Fruit fly (Drosophila melanogaster): ENCODE results near the gene CG5555.
A peak's percentile ranks its signal among the peaks of the same experiment; 100 is the strongest.

CG5555 gene

dm6 chr3R:19187717-19188149 is 7.4 kb upstream of the CG5555 start (continued):
- peak; percentile 48 for TF ChIP-seq CoRest (tag; optimal IDR thresholded peaks at IDR 0.05)
- TF ChIP-seq nerfin-1 (tag; optimal IDR thresholded peaks at IDR 0.05): no peak
- no peak for TF ChIP-seq Scr (GFP tag; IDR thresholded peaks at IDR 0.05; ENCODE audit: partially characterized antibody)
- TF ChIP-seq CG3726 (GFP tag; IDR thresholded peaks at IDR 0.05): no peak
- no peak for TF ChIP-seq br (optimal IDR thresholded peaks at IDR 0.05)
- no peak for TF ChIP-seq CG12219 (GFP tag; optimal IDR thresholded peaks at IDR 0.05)
- no peak for TF ChIP-seq CG6175 (GFP tag; IDR thresholded peaks at IDR 0.05)
- TF ChIP-seq bigmax (GFP tag; optimal IDR thresholded peaks at IDR 0.05): no peak
- TF ChIP-seq E2f1 (GFP tag; IDR thresholded peaks at IDR 0.05): no peak
- TF ChIP-seq cas (GFP tag; IDR thresholded peaks at IDR 0.05): no peak
- TF ChIP-seq CG34376 (GFP tag; optimal IDR thresholded peaks at IDR 0.05): no peak
- TF ChIP-seq gcm2 (GFP tag; optimal IDR thresholded peaks at IDR 0.05): no peak
- TF ChIP-seq seq (GFP tag; IDR thresholded peaks at IDR 0.05): no peak
- no peak for TF ChIP-seq CG7271 (tag; optimal IDR thresholded peaks at IDR 0.05)
- TF ChIP-seq CG6854 (GFP tag; optimal IDR thresholded peaks at IDR 0.05): no peak
- 0 out of 3 replicates have a peak, but pooled peaks have one; percentile 23 for TF ChIP-seq CG11695 (GFP tag; IDR thresholded peaks at IDR 0.05)
- TF ChIP-seq Fer2 (tag; optimal IDR thresholded peaks at IDR 0.05): no peak
- TF ChIP-seq CG8765 (GFP tag; IDR thresholded peaks at IDR 0.05): no peak
- TF ChIP-seq CG14860 (GFP tag; IDR thresholded peaks at IDR 0.05; ENCODE audit: partially characterized antibody): no peak
- no peak for TF ChIP-seq Hey (tag; optimal IDR thresholded peaks at IDR 0.05)
- peak in 1 of 2 experiments; percentile 16 for TF ChIP-seq dpn (GFP tag; optimal IDR thresholded peaks at IDR 0.05)
- no peak for TF ChIP-seq Opbp (GFP tag; IDR thresholded peaks at IDR 0.05; ENCODE audit: partially characterized antibody)
- TF ChIP-seq Hr78 (GFP tag; optimal IDR thresholded peaks at IDR 0.05): no peak
- no peak for TF ChIP-seq CG8478 (optimal IDR thresholded peaks at IDR 0.05)
- TF ChIP-seq Doc2 (GFP tag; IDR thresholded peaks at IDR 0.05): no peak

dm6 chr3R:19182848-19183247 is 2.5 kb upstream of the CG5555 start:
- TF ChIP-seq CG12071 (GFP tag; optimal IDR thresholded peaks at IDR 0.05) (peak; percentile 4), nau (GFP tag; optimal IDR thresholded peaks at IDR 0.05) (peak; percentile 28), CG2875 (GFP tag; optimal IDR thresholded peaks at IDR 0.05) (peak; percentile 76), CG3281 (GFP tag; optimal IDR thresholded peaks at IDR 0.05) (no peak), D (optimal IDR thresholded peaks at IDR 0.05) (no peak), D (GFP tag; optimal IDR thresholded peaks at IDR 0.05) (peak; percentile 56), Gug (GFP tag; IDR thresholded peaks at IDR 0.05) (no peak), dmrt99B (tag; optimal IDR thresholded peaks at IDR 0.05) (peak; percentile 48), HHEX (GFP tag; optimal IDR thresholded peaks at IDR 0.05) (peak; percentile 46), CTCF (GFP tag; optimal IDR thresholded peaks at IDR 0.05) (no peak), CG1529 (GFP tag; optimal IDR thresholded peaks at IDR 0.05) (peak; percentile 48), Awh (GFP tag; IDR thresholded peaks at IDR 0.05) (peak; percentile 69), Ptx1 (GFP tag; IDR thresholded peaks at IDR 0.05) (0 out of 2 replicates have a peak, but pooled peaks have one; percentile 13), sc (optimal IDR thresholded peaks at IDR 0.05) (no peak), sc (GFP tag; optimal IDR thresholded peaks at IDR 0.05) (peak; percentile 18), wek (GFP tag; optimal IDR thresholded peaks at IDR 0.05) (peak; percentile 49), oc (tag; optimal IDR thresholded peaks at IDR 0.05) (peak; percentile 56), YL-1 (GFP tag; optimal IDR thresholded peaks at IDR 0.05) (no peak), HLH3B (GFP tag; IDR thresholded peaks at IDR 0.05) (peak; percentile 37; the same call in 1 of the 2 replicates), CG1024 (GFP tag; IDR thresholded peaks at IDR 0.05) (peak; percentile 44; the same call in 1 of the 2 replicates), CG4360 (GFP tag; IDR thresholded peaks at IDR 0.05) (peak; percentile 16; the same call in 1 of the 2 replicates), GATAe (GFP tag; conservative IDR thresholded peaks at IDR 0.05) (no peak), CG15601 (tag; optimal IDR thresholded peaks at IDR 0.05) (peak; percentile 10), CG17568 (GFP tag; optimal IDR thresholded peaks at IDR 0.05) (peak; percentile 3), nerfin-1 (tag; optimal IDR thresholded peaks at IDR 0.05) (peak; percentile 17), CG15514 (GFP tag; optimal IDR thresholded peaks at IDR 0.05) (no peak), scrt (GFP tag; optimal IDR thresholded peaks at IDR 0.05) (no peak), CG11504 (tag; optimal IDR thresholded peaks at IDR 0.05) (peak; percentile 10)
